Worm (Caenorhabditis elegans) whole organism, L4/young adult: ENCODE data around the gene F59B2.3.

Experiments used
- W03F9.2 ChIP-seq: fragments of 150-350 bp; optimal IDR thresholded peaks from 2 replicates; lab custom pipeline; 2014; ENCODE audit warnings: missing biosample characterization, missing genetic modification characterization
- dao-5 ChIP-seq: sonication (generic microtip); optimal IDR thresholded peaks from 2 replicates; lab custom pipeline; 2016; ENCODE audit warnings: missing genotype, missing genetic modification characterization, moderate library complexity, missing compliant biosample characterization

DNA sequence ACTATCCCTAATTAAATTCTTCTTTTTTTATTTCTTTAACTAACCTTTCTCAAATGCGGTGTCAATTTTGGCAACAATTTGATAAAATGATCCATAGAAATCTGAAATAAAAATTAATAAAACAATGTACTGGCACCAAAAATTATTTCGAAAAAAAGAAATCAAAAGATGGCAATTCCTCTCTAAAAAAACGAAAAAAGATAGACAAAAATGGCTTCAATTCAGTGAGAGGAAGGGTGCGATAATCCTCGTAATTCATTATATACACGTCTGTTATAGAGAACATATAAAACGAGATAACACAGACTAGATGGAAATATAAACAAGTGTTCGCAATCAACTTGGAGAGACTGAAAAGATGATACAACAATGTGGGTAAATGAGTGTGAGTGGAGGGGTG lies 46.3 kb upstream of the F59B2.3 start, which contains the start of gene R107.2:
- no peak for TF ChIP-seq dao-5 (tag; lab: Kevin White, UChicago)
- TF ChIP-seq W03F9.2 (tag; lab: Kevin White, UChicago), result no peak
